Worm (Caenorhabditis elegans): ENCODE measurements around the gene B0513.90.

The B0513.90 gene

ce11 chrIV:13826363-13826762 lies 40.5 kb upstream of the B0513.90 start (continued):
- TF ChIP-seq lir-3 (tag; optimal IDR thresholded peaks at IDR 0.05; ENCODE audit: poor library complexity) (no peak), egl-27 (tag; optimal IDR thresholded peaks at IDR 0.05) (no peak), fkh-8 (tag; optimal IDR thresholded peaks at IDR 0.05) (no peak), nhr-85 (tag) (no peak), aly-2 (tag; optimal IDR thresholded peaks at IDR 0.05) (no peak), unc-86 (tag; optimal IDR thresholded peaks at IDR 0.05) (no peak), egl-13 (tag; optimal IDR thresholded peaks at IDR 0.05) (no peak), alr-1 (tag; optimal IDR thresholded peaks at IDR 0.05; ENCODE audit: borderline replicate concordance) (no peak), nhr-71 (tag; optimal IDR thresholded peaks at IDR 0.05) (peak; percentile 88), lin-39 (tag; optimal IDR thresholded peaks at IDR 0.05) (peak; percentile 11), fkh-4 (tag; optimal IDR thresholded peaks at IDR 0.05; ENCODE audit: borderline replicate concordance) (no peak), fkh-10 (GFP tag; optimal IDR thresholded peaks at IDR 0.05) (no peak), zip-4 (GFP tag; optimal IDR thresholded peaks at IDR 0.05) (no peak), aha-1 (tag; optimal IDR thresholded peaks at IDR 0.05) (no peak), nhr-11 (tag; optimal IDR thresholded peaks at IDR 0.05) (no peak), lsy-2 (tag; optimal IDR thresholded peaks at IDR 0.05) (peak; percentile 53 to 81), unc-98 (GFP tag; IDR thresholded peaks at IDR 0.05) (no peak), elt-3 (tag; optimal IDR thresholded peaks at IDR 0.05) (no peak), pqm-1 (tag; optimal IDR thresholded peaks at IDR 0.05) (peak; percentile 29), mab-9 (GFP tag; IDR thresholded peaks at IDR 0.05) (no peak), lin-13 (GFP tag; optimal IDR thresholded peaks at IDR 0.05) (no peak), ceh-82 (tag; optimal IDR thresholded peaks at IDR 0.05) (no peak), grh-1 (GFP tag; IDR thresholded peaks at IDR 0.05) (no peak), C04F5.9 (tag; optimal IDR thresholded peaks at IDR 0.05) (no peak), lin-35 (GFP tag; optimal IDR thresholded peaks at IDR 0.05) (peak; percentile 18 to 41), efl-1 (optimal IDR thresholded peaks at IDR 0.05) (peak; percentile 56 to 57), efl-1 (GFP tag; optimal IDR thresholded peaks at IDR 0.05 in 1 of 2) (peak; percentile 22 to 92), lin-14 (GFP tag; optimal IDR thresholded peaks at IDR 0.05) (peak; percentile 96), mep-1 (tag; optimal IDR thresholded peaks at IDR 0.05) (peak; percentile 17), pax-3 (tag; optimal IDR thresholded peaks at IDR 0.05) (no peak), ztf-11 (tag; optimal IDR thresholded peaks at IDR 0.05) (no peak), nhr-20 (tag; optimal IDR thresholded peaks at IDR 0.05) (peak; percentile 63), mdl-1 (tag; optimal IDR thresholded peaks at IDR 0.05) (peak in 1 of 2 experiments; percentile 47), sup-37 (GFP tag; optimal IDR thresholded peaks at IDR 0.05) (no peak), zag-1 (tag; optimal IDR thresholded peaks at IDR 0.05) (no peak), nhr-47 (tag; optimal IDR thresholded peaks at IDR 0.05) (peak; percentile 43), dpl-1 (GFP tag; optimal IDR thresholded peaks at IDR 0.05) (peak in 2 of 3 experiments; percentile 21 to 24), sptf-1 (tag; optimal IDR thresholded peaks at IDR 0.05) (no peak), ceh-90 (tag; optimal IDR thresholded peaks at IDR 0.05) (no peak), blmp-1 (tag; optimal IDR thresholded peaks at IDR 0.05) (peak; percentile 98), ceh-88 (GFP tag; IDR thresholded peaks at IDR 0.05) (no peak), nhr-12 (tag; optimal IDR thresholded peaks at IDR 0.05) (no peak)

- TF ChIP-seq ceh-88 (GFP tag; IDR thresholded peaks at IDR 0.05) (no peak), F16B12.6 (tag; optimal IDR thresholded peaks at IDR 0.05) (no peak), swsn-7 (tag; optimal IDR thresholded peaks at IDR 0.05) (no peak), hpl-2 (GFP tag; optimal IDR thresholded peaks at IDR 0.05) (no peak), egl-13 (tag; optimal IDR thresholded peaks at IDR 0.05) (no peak), isw-1 (GFP tag; IDR thresholded peaks at IDR 0.05) (no peak), ztf-11 (tag; optimal IDR thresholded peaks at IDR 0.05) (no peak), sox-4 (tag; optimal IDR thresholded peaks at IDR 0.05) (no peak), fkh-10 (GFP tag; optimal IDR thresholded peaks at IDR 0.05) (no peak), jun-1 (tag; optimal IDR thresholded peaks at IDR 0.05) (no peak), fkh-4 (tag; optimal IDR thresholded peaks at IDR 0.05; ENCODE audit: borderline replicate concordance) (no peak), C34B4.2 (tag; optimal IDR thresholded peaks at IDR 0.05) (no peak), nhr-237 (tag; optimal IDR thresholded peaks at IDR 0.05) (no peak), skn-1 (tag; optimal IDR thresholded peaks at IDR 0.05) (no peak), ets-5 (GFP tag; IDR thresholded peaks at IDR 0.05) (no peak)
Observed at ce11 chrIV:13827586-13827985, 39.3 kb upstream of the B0513.90 start, which contains the start of gene rga-5. TSS of gene rga-5 (plus strand) at chrIV:13827886.

All from whole organism, L1 larva.